Worm (Caenorhabditis elegans) whole organism, L3 larva: ENCODE results near the gene srx-135.
A peak's percentile ranks its signal among the peaks of the same experiment; 100 is the strongest.

Experiments used
- R02D3.7 ChIP-seq: fragments of 150-350 bp; optimal IDR thresholded peaks from 2 replicates; lab custom pipeline; 2014; ENCODE audit warnings: missing biosample characterization, missing genetic modification characterization
- ZK546.5 ChIP-seq: sonication (generic microtip); optimal IDR thresholded peaks from 2 replicates; lab custom pipeline; 2017; ENCODE audit warnings: missing biosample characterization, missing genetic modification characterization
- aly-2 ChIP-seq: fragments of 150-350 bp; optimal IDR thresholded peaks from 2 replicates; lab custom pipeline; 2014; ENCODE audit warnings: missing biosample characterization, missing genetic modification characterization
- ama-1 ChIP-seq: fragments of 150-350 bp; optimal IDR thresholded peaks from 2 replicates; lab custom pipeline; 2018
- ceh-16 ChIP-seq: sonication (generic microtip); optimal IDR thresholded peaks from 2 replicates; lab custom pipeline; 2017; ENCODE audit warnings: missing biosample characterization, missing genetic modification characterization
- ceh-28 ChIP-seq: fragments of 150-350 bp; optimal IDR thresholded peaks from 2 replicates; lab custom pipeline; 2014; ENCODE audit warnings: missing biosample characterization, missing genetic modification reagents, missing genetic modification characterization
- ceh-82 ChIP-seq: fragments of 150-350 bp; optimal IDR thresholded peaks from 2 replicates; lab custom pipeline; 2014; ENCODE audit warnings: missing biosample characterization, missing genetic modification characterization
- ceh-9 ChIP-seq: sonication (generic microtip); optimal IDR thresholded peaks from 2 replicates; lab custom pipeline; 2018; ENCODE audit warnings: missing biosample characterization, missing genetic modification characterization
- daf-12 ChIP-seq: fragments of 150-350 bp; optimal IDR thresholded peaks from 2 replicates; lab custom pipeline; 2014; ENCODE audit warnings: missing biosample characterization, missing genetic modification reagents, missing genetic modification characterization
- egl-5 ChIP-seq: fragments of 150-350 bp; optimal IDR thresholded peaks from 2 replicates; lab custom pipeline; 2017; ENCODE audit warnings: missing biosample characterization, missing genetic modification reagents, missing genetic modification characterization, inconsistent platforms
- elt-1 ChIP-seq: fragments of 150-350 bp; optimal IDR thresholded peaks from 2 replicates; lab custom pipeline; 2014; ENCODE audit warnings: missing biosample characterization, missing genetic modification characterization
- elt-2 ChIP-seq: sonication (generic microtip); optimal IDR thresholded peaks from 2 replicates; lab custom pipeline; 2016; ENCODE audit warnings: missing genetic modification reagents, mild to moderate bottlenecking, missing genetic modification characterization, missing compliant biosample characterization
- elt-3 ChIP-seq, 3 experiments: fragments of 150-350 bp in 1 of 3; sonication (generic microtip) in 2 of 3; optimal IDR thresholded peaks; 2 replicates in 2 of 3; 4 replicates in 1 of 3; lab custom pipeline; 2014 to 2017; ENCODE audit warnings: missing biosample characterization in 3 of 3, missing genetic modification characterization in 3 of 3
- eor-1 ChIP-seq, 2 experiments: fragments of 150-350 bp; optimal IDR thresholded peaks; 2 replicates each; lab custom pipeline; 2014 to 2018; ENCODE audit warnings: missing biosample characterization in 2 of 2, missing genetic modification characterization in 2 of 2
- fkh-10 ChIP-seq: sonication (generic microtip); optimal IDR thresholded peaks from 2 replicates; lab custom pipeline; 2017; ENCODE audit warnings: missing biosample characterization, missing genetic modification reagents, missing genetic modification characterization
- fkh-2 ChIP-seq: fragments of 150-350 bp; optimal IDR thresholded peaks from 2 replicates; lab custom pipeline; 2014; ENCODE audit warnings: missing biosample characterization, missing genetic modification reagents, missing genetic modification characterization
- fos-1 ChIP-seq: fragments of 150-350 bp; optimal IDR thresholded peaks from 2 replicates; lab custom pipeline; 2014; ENCODE audit warnings: missing biosample characterization, missing genetic modification characterization
- hmg-11 ChIP-seq: sonication (generic microtip); optimal IDR thresholded peaks from 2 replicates; lab custom pipeline; 2016; ENCODE audit warnings: missing genetic modification characterization, missing compliant biosample characterization
- jun-1 ChIP-seq: fragments of 150-350 bp; optimal IDR thresholded peaks from 2 replicates; lab custom pipeline; 2014; ENCODE audit warnings: missing biosample characterization, missing genetic modification reagents, missing genetic modification characterization
- lin-15B ChIP-seq: fragments of 150-350 bp; optimal IDR thresholded peaks from 2 replicates; lab custom pipeline; 2014; ENCODE audit warnings: missing biosample characterization, missing genetic modification characterization
- mml-1 ChIP-seq: fragments of 150-350 bp; sonication (generic microtip); optimal IDR thresholded peaks from 3 replicates; lab custom pipeline; 2014; ENCODE audit warnings: missing biosample characterization, missing genetic modification characterization
- nfya-1 ChIP-seq: sonication (generic microtip); optimal IDR thresholded peaks from 2 replicates; lab custom pipeline; 2017; ENCODE audit warnings: missing genetic modification characterization, mild to moderate bottlenecking, missing compliant biosample characterization, antibody characterized with exemption, moderate library complexity; ENCODE audit not compliant: insufficient read depth
- nhr-11 ChIP-seq: fragments of 150-350 bp; optimal IDR thresholded peaks from 2 replicates; lab custom pipeline; 2014; ENCODE audit warnings: missing biosample characterization, missing genetic modification characterization
- nhr-12 ChIP-seq: fragments of 150-350 bp; optimal IDR thresholded peaks from 2 replicates; lab custom pipeline; 2014; ENCODE audit warnings: missing biosample characterization, missing genetic modification characterization
- nhr-23 ChIP-seq: fragments of 150-350 bp; optimal IDR thresholded peaks from 2 replicates; lab custom pipeline; 2014; ENCODE audit warnings: missing biosample characterization, missing genetic modification reagents, missing genetic modification characterization
- nhr-237 ChIP-seq: fragments of 150-350 bp; optimal IDR thresholded peaks from 2 replicates; lab custom pipeline; 2014; ENCODE audit warnings: missing biosample characterization, missing genetic modification characterization
- nhr-25 ChIP-seq: sonication (generic microtip); optimal IDR thresholded peaks from 2 replicates; lab custom pipeline; 2017; ENCODE audit warnings: missing biosample characterization, missing genetic modification characterization
- nhr-28 ChIP-seq: fragments of 150-350 bp; optimal IDR thresholded peaks from 2 replicates; lab custom pipeline; 2014; ENCODE audit warnings: missing biosample characterization, missing genetic modification characterization
- nhr-67 ChIP-seq: fragments of 150-350 bp; optimal IDR thresholded peaks from 2 replicates; lab custom pipeline; 2014; ENCODE audit warnings: missing biosample characterization, missing genetic modification characterization
- nhr-76 ChIP-seq: fragments of 150-350 bp; sonication (generic microtip); optimal IDR thresholded peaks from 5 replicates; lab custom pipeline; 2014; ENCODE audit warnings: missing biosample characterization, missing genetic modification characterization
- pha-4 ChIP-seq: fragments of 150-350 bp; optimal IDR thresholded peaks from 2 replicates; lab custom pipeline; 2014; ENCODE audit warnings: missing biosample characterization, missing genetic modification reagents, missing genetic modification characterization
- pqm-1 ChIP-seq: fragments of 150-350 bp; optimal IDR thresholded peaks from 2 replicates; lab custom pipeline; 2017; ENCODE audit warnings: missing biosample characterization, missing genetic modification characterization, inconsistent platforms
- skn-1 ChIP-seq: fragments of 150-350 bp; optimal IDR thresholded peaks from 2 replicates; lab custom pipeline; 2014; ENCODE audit warnings: missing biosample characterization, missing genetic modification characterization
- unc-62 ChIP-seq: fragments of 150-350 bp; sonication (generic microtip); optimal IDR thresholded peaks from 4 replicates; lab custom pipeline; 2014; ENCODE audit warnings: missing biosample characterization, missing genetic modification reagents, missing genetic modification characterization
- zag-1 ChIP-seq: fragments of 150-350 bp; optimal IDR thresholded peaks from 2 replicates; lab custom pipeline; 2014; ENCODE audit warnings: missing biosample characterization, missing genetic modification characterization
- ztf-11 ChIP-seq: fragments of 150-350 bp; optimal IDR thresholded peaks from 2 replicates; lab custom pipeline; 2014; ENCODE audit warnings: missing biosample characterization, missing genetic modification characterization
- ztf-4 ChIP-seq: fragments of 150-350 bp; optimal IDR thresholded peaks from 2 replicates; lab custom pipeline; 2014; ENCODE audit warnings: missing biosample characterization, missing genetic modification characterization

Gene srx-135

ce11 chrV:13856376-13856775 lies 2.6 kb upstream of the srx-135 start, which contains the start of gene srx-134:
TSS of gene srx-134 (minus strand) at chrV:13856476.
- TF ChIP-seq zag-1, result no peak
- no peak for TF ChIP-seq elt-3 (tag; optimal IDR thresholded peaks at IDR 0.05; lab: Kevin White, UChicago)
- no peak for TF ChIP-seq fkh-10 (GFP tag; lab: Kevin White, UChicago)
- TF ChIP-seq ztf-4 (tag; lab: Kevin White, UChicago), result no peak
- TF ChIP-seq nfya-1 (tag; lab: Kevin White, UChicago), result no peak
- TF ChIP-seq skn-1 (tag; lab: Kevin White, UChicago), result no peak
- TF ChIP-seq hmg-11 (tag; lab: Kevin White, UChicago), result no peak
- no peak for TF ChIP-seq elt-1
- TF ChIP-seq daf-12 (tag; lab: Kevin White, UChicago), result no peak

- no peak for TF ChIP-seq lin-15B (tag; lab: Kevin White, UChicago)
- TF ChIP-seq eor-1 (tag; optimal IDR thresholded peaks at IDR 0.05; lab: Kevin White, UChicago), result no peak
- no peak for TF ChIP-seq fkh-10 (GFP tag; lab: Kevin White, UChicago)
Observed at ce11 chrV:13857132-13857531, 1.9 kb upstream of the srx-135 start, which contains the start of gene srx-136. TSS of gene srx-136 (plus strand) at chrV:13857432.

- TF ChIP-seq jun-1 (no peak), pqm-1 (tag; lab: Kevin White, UChicago) (no peak), nhr-12 (tag; lab: Kevin White, UChicago) (no peak), lin-15B (tag; lab: Kevin White, UChicago) (no peak), ztf-11 (no peak), elt-2 (tag; lab: Kevin White, UChicago) (no peak), eor-1 (tag; optimal IDR thresholded peaks at IDR 0.05; lab: Kevin White, UChicago) (no peak), daf-12 (tag; lab: Kevin White, UChicago) (no peak), unc-62 (GFP tag; lab: Kevin White, UChicago) (no peak), fkh-2 (no peak), ZK546.5 (no peak), nhr-237 (tag; lab: Kevin White, UChicago) (no peak), nhr-28 (tag; lab: Kevin White, UChicago) (no peak), ceh-28 (no peak)
Observed at ce11 chrV:13862505-13862904, 3.5 kb downstream of the srx-135 start, which contains the start of gene srx-137. TSS of gene srx-137 (plus strand) at chrV:13862805.

ce11 chrV:13863700-13864099 lies 4.7 kb downstream of the srx-135 start:
- TF ChIP-seq fkh-2 (no peak), eor-1 (tag; optimal IDR thresholded peaks at IDR 0.05; lab: Kevin White, UChicago) (no peak), nhr-23 (tag; lab: Kevin White, UChicago) (no peak), ztf-11 (no peak), skn-1 (tag; lab: Kevin White, UChicago) (no peak), R02D3.7 (tag; lab: Kevin White, UChicago) (no peak), nhr-11 (tag; lab: Kevin White, UChicago) (no peak), ceh-82 (no peak), ceh-16 (tag; lab: Kevin White, UChicago) (no peak), egl-5 (no peak), mml-1 (tag; lab: Kevin White, UChicago) (no peak), nhr-12 (tag; lab: Kevin White, UChicago) (no peak), nhr-76 (tag; lab: Kevin White, UChicago) (no peak), ceh-9 (tag; lab: Kevin White, UChicago) (no peak), jun-1 (no peak), nhr-25 (tag; lab: Kevin White, UChicago) (no peak), ama-1 (lab: Kevin White, UChicago) (no peak)
- TF ChIP-seq, all 47 proteins: peak for 0

ce11 chrV:13866353-13866752 lies 7.3 kb downstream of the srx-135 start, which contains the start of gene nhr-175:
TSS of gene nhr-175 (plus strand) at chrV:13866691.
- TF ChIP-seq nhr-25 (tag; lab: Kevin White, UChicago), result peak; percentile 52
- TF ChIP-seq elt-1, result peak; percentile 92
- no peak for TF ChIP-seq daf-12 (tag; lab: Kevin White, UChicago)
- peak; percentile 50 for TF ChIP-seq nhr-23 (tag; lab: Kevin White, UChicago)
- TF ChIP-seq ZK546.5, result no peak

- TF ChIP-seq nhr-67 (tag; lab: Kevin White, UChicago) (no peak), lin-15B (tag; lab: Kevin White, UChicago) (no peak), eor-1 (tag; optimal IDR thresholded peaks at IDR 0.05; lab: Kevin White, UChicago) (no peak), nhr-237 (tag; lab: Kevin White, UChicago) (no peak), aly-2 (tag; lab: Kevin White, UChicago) (no peak), ama-1 (lab: Kevin White, UChicago) (no peak), mml-1 (tag; lab: Kevin White, UChicago) (no peak), fos-1 (tag; lab: Kevin White, UChicago) (no peak), pha-4 (tag; lab: Kevin White, UChicago) (no peak), ztf-4 (tag; lab: Kevin White, UChicago) (no peak), hmg-11 (tag; lab: Kevin White, UChicago) (no peak), nhr-11 (tag; lab: Kevin White, UChicago) (peak; percentile 98), pqm-1 (tag; lab: Kevin White, UChicago) (peak; percentile 2)
Observed at ce11 chrV:13869551-13869950, 10.5 kb downstream of the srx-135 start.
